Fruit fly (Drosophila melanogaster) whole organism, prepupa: ENCODE results near the gene Nmd3.

Experiments
- CG10631 ChIP-seq: fragments of 200-800 bp; sonication (Bioruptor generic); optimal IDR thresholded peaks from 2 replicates; lab custom pipeline; 2016; ENCODE audit warnings: missing biosample characterization, missing genetic modification characterization
- CG10669 ChIP-seq: fragments of 200-800 bp; sonication (Bioruptor generic); optimal IDR thresholded peaks from 3 replicates; lab custom pipeline; 2018; ENCODE audit warnings: missing biosample characterization, mild to moderate bottlenecking, missing genetic modification characterization, moderate library complexity
- CG11294 ChIP-seq: fragments of 200-800 bp; sonication (Bioruptor generic); IDR thresholded peaks from 2 replicates; pipeline ENCODE4 v1.3.6; 2022; ENCODE audit warnings: missing biosample characterization, missing genetic modification characterization
- CG11762 ChIP-seq: fragments of 200-800 bp; sonication (Bioruptor generic); optimal IDR thresholded peaks from 3 replicates; lab custom pipeline; 2016; ENCODE audit warnings: missing biosample characterization, missing genetic modification characterization; ENCODE audit not compliant: insufficient read depth
- CG11902 ChIP-seq: fragments of 200-800 bp; sonication (Bioruptor generic); optimal IDR thresholded peaks from 3 replicates; lab custom pipeline; 2016; ENCODE audit warnings: missing biosample characterization, missing genetic modification characterization
- CG15336 ChIP-seq: fragments of 200-800 bp; sonication (Bioruptor generic); IDR thresholded peaks from 2 replicates; pipeline ENCODE4 v1.3.6; 2022; ENCODE audit warnings: missing biosample characterization, missing genetic modification characterization
- CG1621 ChIP-seq: fragments of 200-800 bp; sonication (Bioruptor generic); optimal IDR thresholded peaks from 3 replicates; lab custom pipeline; 2018; ENCODE audit warnings: missing biosample characterization, mild to moderate bottlenecking, missing genetic modification characterization
- CG3032 ChIP-seq: fragments of 200-800 bp; optimal IDR thresholded peaks from 2 replicates; lab custom pipeline; 2019; ENCODE audit warnings: missing biosample characterization, mild to moderate bottlenecking, missing genetic modification characterization, moderate library complexity
- CG31627 ChIP-seq: fragments of 200-800 bp; sonication (Bioruptor generic); optimal IDR thresholded peaks from 3 replicates; lab custom pipeline; 2016; ENCODE audit warnings: missing biosample characterization, missing genetic modification characterization
- CG32006 ChIP-seq: fragments of 200-800 bp; sonication (Bioruptor generic); optimal IDR thresholded peaks from 3 replicates; lab custom pipeline; 2017; ENCODE audit warnings: missing biosample characterization, mild to moderate bottlenecking, missing genetic modification characterization
- CG34406 ChIP-seq: fragments of 200-800 bp; sonication (Bioruptor generic); optimal IDR thresholded peaks from 3 replicates; lab custom pipeline; 2016; ENCODE audit warnings: missing biosample characterization, missing genetic modification characterization
- CG3919 ChIP-seq: fragments of 200-800 bp; sonication (Bioruptor generic); optimal IDR thresholded peaks from 3 replicates; lab custom pipeline; 2016; ENCODE audit warnings: missing biosample characterization, missing genetic modification characterization
- CG6163 ChIP-seq: fragments of 200-800 bp; sonication (Bioruptor generic); IDR thresholded peaks from 3 replicates; pipeline ENCODE4 v1.3.6; 2022; ENCODE audit warnings: missing biosample characterization, missing genetic modification characterization
- CG6276 ChIP-seq: fragments of 200-800 bp; sonication (Bioruptor generic); optimal IDR thresholded peaks from 2 replicates; lab custom pipeline; 2017; ENCODE audit warnings: missing biosample characterization, mild to moderate bottlenecking, missing genetic modification characterization
- CG6792 ChIP-seq: fragments of 200-800 bp; sonication (Bioruptor generic); optimal IDR thresholded peaks from 3 replicates; lab custom pipeline; 2016; ENCODE audit warnings: missing biosample characterization, missing genetic modification characterization
- CG6854 ChIP-seq: fragments of 200-800 bp; sonication (Bioruptor generic); optimal IDR thresholded peaks from 2 replicates; lab custom pipeline; 2017; ENCODE audit warnings: missing biosample characterization, mild to moderate bottlenecking, missing genetic modification characterization
- CG7368 ChIP-seq: fragments of 200-800 bp; sonication (Bioruptor generic); optimal IDR thresholded peaks from 3 replicates; lab custom pipeline; 2016; ENCODE audit warnings: missing biosample characterization, missing genetic modification characterization
- CG8119 ChIP-seq: fragments of 200-800 bp; sonication (Bioruptor generic); IDR thresholded peaks from 3 replicates; pipeline ENCODE4 v1.3.6; 2022; ENCODE audit warnings: missing biosample characterization, missing genetic modification characterization
- Eip93F ChIP-seq: fragments of 200-800 bp; sonication (Bioruptor generic); optimal IDR thresholded peaks from 2 replicates; lab custom pipeline; 2016; ENCODE audit warnings: missing biosample characterization, mild to moderate bottlenecking, missing genetic modification characterization
- Ets21C ChIP-seq: fragments of 200-800 bp; sonication (Bioruptor generic); optimal IDR thresholded peaks from 3 replicates; lab custom pipeline; 2016; ENCODE audit warnings: missing biosample characterization, missing genetic modification characterization
- Ets96B ChIP-seq: fragments of 200-800 bp; optimal IDR thresholded peaks from 2 replicates; lab custom pipeline; 2019; ENCODE audit warnings: missing biosample characterization, mild to moderate bottlenecking, missing genetic modification characterization, moderate library complexity
- Hr39 ChIP-seq: fragments of 200-800 bp; sonication (Bioruptor generic); optimal IDR thresholded peaks from 2 replicates; lab custom pipeline; 2016; ENCODE audit warnings: missing biosample characterization, missing genetic modification characterization
- Hr4 ChIP-seq: fragments of 200-800 bp; sonication (Bioruptor generic); optimal IDR thresholded peaks from 3 replicates; lab custom pipeline; 2016; ENCODE audit warnings: missing biosample characterization, missing genetic modification characterization
- Met ChIP-seq: fragments of 200-800 bp; sonication (Bioruptor generic); optimal IDR thresholded peaks from 3 replicates; lab custom pipeline; 2016; ENCODE audit warnings: missing biosample characterization, missing genetic modification characterization
- OdsH ChIP-seq: fragments of 200-800 bp; sonication (Bioruptor generic); optimal IDR thresholded peaks from 3 replicates; lab custom pipeline; 2016; ENCODE audit warnings: missing biosample characterization, missing genetic modification characterization
- Sox14 ChIP-seq: fragments of 200-800 bp; sonication (Bioruptor generic); optimal IDR thresholded peaks from 3 replicates; lab custom pipeline; 2016; ENCODE audit warnings: missing biosample characterization, missing genetic modification characterization
- Sox15 ChIP-seq: fragments of 200-800 bp; sonication (Bioruptor generic); optimal IDR thresholded peaks from 3 replicates; lab custom pipeline; 2016; ENCODE audit warnings: missing biosample characterization, missing genetic modification characterization
- cyc ChIP-seq: fragments of 200-800 bp; sonication (Bioruptor generic); optimal IDR thresholded peaks from 3 replicates; lab custom pipeline; 2016; ENCODE audit warnings: missing biosample characterization, missing genetic modification characterization
- dac ChIP-seq: fragments of 200-800 bp; sonication (Bioruptor generic); optimal IDR thresholded peaks from 2 replicates; lab custom pipeline; 2017; ENCODE audit warnings: missing biosample characterization, mild to moderate bottlenecking, missing genetic modification characterization
- dsx ChIP-seq: fragments of 200-800 bp; optimal IDR thresholded peaks from 3 replicates; lab custom pipeline; 2019; ENCODE audit warnings: missing biosample characterization, mild to moderate bottlenecking, missing genetic modification characterization, moderate library complexity; ENCODE audit not compliant: poor library complexity, severe bottlenecking
- eg ChIP-seq: fragments of 200-800 bp; sonication (Bioruptor generic); IDR thresholded peaks from 3 replicates; pipeline ENCODE4 v1.3.6; 2022; ENCODE audit warnings: missing biosample characterization, missing genetic modification characterization
- fd59A ChIP-seq: fragments of 200-800 bp; sonication (Bioruptor generic); optimal IDR thresholded peaks from 2 replicates; lab custom pipeline; 2017; ENCODE audit warnings: missing biosample characterization, mild to moderate bottlenecking, missing genetic modification characterization, missing genetic modification reagents
- fd85E ChIP-seq: fragments of 200-800 bp; sonication (Bioruptor generic); optimal IDR thresholded peaks from 3 replicates; lab custom pipeline; 2016; ENCODE audit warnings: missing biosample characterization, missing genetic modification characterization
- fkh ChIP-seq: fragments of 200-800 bp; sonication (Bioruptor generic); optimal IDR thresholded peaks from 3 replicates; lab custom pipeline; 2017; ENCODE audit warnings: missing biosample characterization, mild to moderate bottlenecking, missing genetic modification characterization, moderate library complexity
- lz ChIP-seq: fragments of 200-800 bp; sonication (Bioruptor generic); optimal IDR thresholded peaks from 3 replicates; lab custom pipeline; 2016; ENCODE audit warnings: missing biosample characterization, missing genetic modification characterization
- net ChIP-seq: fragments of 200-800 bp; sonication (Bioruptor generic); optimal IDR thresholded peaks from 3 replicates; lab custom pipeline; 2016; ENCODE audit warnings: missing biosample characterization, missing genetic modification characterization
- pdm3 ChIP-seq: fragments of 200-800 bp; sonication (Bioruptor generic); optimal IDR thresholded peaks from 3 replicates; lab custom pipeline; 2016; ENCODE audit warnings: missing biosample characterization, missing genetic modification characterization
- salr ChIP-seq, 2 experiments: fragments of 200-800 bp; sonication (Bioruptor generic); optimal IDR thresholded peaks; 3 replicates each; lab custom pipeline; 2016 to 2018; ENCODE audit warnings: missing biosample characterization in 2 of 2, missing genetic modification characterization in 2 of 2, mild to moderate bottlenecking in 1 of 2
- spab ChIP-seq: fragments of 200-800 bp; sonication (Bioruptor generic); optimal IDR thresholded peaks from 2 replicates; lab custom pipeline; 2017; ENCODE audit warnings: missing biosample characterization, mild to moderate bottlenecking, missing genetic modification characterization, missing genetic modification reagents
- ss ChIP-seq, 2 experiments: fragments of 200-800 bp; sonication (Bioruptor generic); optimal IDR thresholded peaks; 2 replicates in 1 of 2; 3 replicates in 1 of 2; lab custom pipeline; 2017 to 2018; ENCODE audit warnings: mild to moderate bottlenecking in 2 of 2, missing biosample characterization in 2 of 2, missing genetic modification characterization in 2 of 2, moderate library complexity in 1 of 2
- topi ChIP-seq: fragments of 200-800 bp; sonication (Bioruptor generic); optimal IDR thresholded peaks from 3 replicates; lab custom pipeline; 2016; ENCODE audit warnings: missing biosample characterization, missing genetic modification characterization
- vri ChIP-seq: fragments of 200-800 bp; sonication (Bioruptor generic); optimal IDR thresholded peaks from 3 replicates; lab custom pipeline; 2016; ENCODE audit warnings: missing biosample characterization, mild to moderate bottlenecking, missing genetic modification characterization

Nmd3 gene

DNA sequence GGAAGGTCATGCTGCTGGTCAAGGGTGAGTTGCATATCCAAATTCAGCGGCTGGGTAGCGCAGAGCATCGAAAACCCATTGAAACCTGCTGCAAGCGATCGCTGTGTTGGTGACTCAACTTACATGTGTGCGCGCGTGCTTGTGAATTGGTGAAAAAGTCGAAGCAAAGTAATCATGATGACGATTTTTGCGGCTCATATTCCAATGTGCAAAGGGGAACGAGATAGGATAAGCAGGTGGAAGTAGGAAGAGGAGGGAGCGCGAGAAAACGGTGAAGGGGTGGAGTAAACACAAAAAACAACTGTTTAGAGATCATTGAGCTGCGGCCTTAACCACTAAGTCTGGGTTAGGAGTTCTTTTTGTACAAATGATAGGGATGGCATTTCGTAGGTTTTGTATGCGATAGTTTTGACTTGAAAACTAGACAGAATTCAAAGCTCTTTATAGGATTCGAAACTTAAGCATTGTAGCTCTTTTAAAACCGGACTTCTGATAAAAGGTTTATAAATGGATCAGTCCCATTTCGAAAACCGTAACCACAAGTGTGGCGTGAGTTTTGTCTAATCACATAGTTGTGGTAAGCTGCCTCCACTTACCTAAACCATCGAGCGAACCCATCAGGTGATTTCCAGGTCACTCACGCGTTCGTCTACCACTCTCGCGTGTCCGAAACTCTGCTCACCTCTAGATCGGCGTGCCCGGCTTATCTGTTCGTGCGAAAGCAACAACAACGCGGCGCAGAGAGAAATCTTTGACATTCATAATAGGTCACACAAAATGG lies 38.6 kb downstream of the Nmd3 start (continued):
- peak; percentile 12 for TF ChIP-seq CG10669 (GFP tag; lab: Kevin White, UChicago)
- TF ChIP-seq CG6163 (GFP tag; lab: Robert Waterston, UW) = no peak
- peak; percentile 6 for TF ChIP-seq CG34406
- peak; percentile 40 for TF ChIP-seq vri (GFP tag; lab: Kevin White, UChicago)
- peak; percentile 10 for TF ChIP-seq CG6276
- TF ChIP-seq CG11762 (GFP tag; lab: Kevin White, UChicago) = peak; percentile 39
- TF ChIP-seq CG8119 (GFP tag; lab: Robert Waterston, UW) = peak; percentile 60
- TF ChIP-seq Hr4 = peak; percentile 52
- peak; percentile 37 to 61 for TF ChIP-seq ss (GFP tag; optimal IDR thresholded peaks at IDR 0.05; lab: Kevin White, UChicago)
- peak; percentile 64 for TF ChIP-seq Met (GFP tag; lab: Kevin White, UChicago)
- peak; percentile 62 for TF ChIP-seq pdm3
- TF ChIP-seq CG1621 (tag; lab: Kevin White, UChicago) = peak; percentile 2
- peak; percentile 51 for TF ChIP-seq CG3919 (GFP tag; lab: Kevin White, UChicago)
- TF ChIP-seq CG6854 (GFP tag; lab: Kevin White, UChicago) = no peak
- TF ChIP-seq CG32006 (GFP tag; lab: Kevin White, UChicago) = peak; percentile 67
- TF ChIP-seq dsx (GFP tag; lab: Kevin White, UChicago) = peak; percentile 13
- TF ChIP-seq CG6792 = peak; percentile 52
- TF ChIP-seq Sox15 (GFP tag; lab: Kevin White, UChicago) = peak; percentile 41
- peak in 1 of 2 experiments; percentile 47 for TF ChIP-seq salr (GFP tag; optimal IDR thresholded peaks at IDR 0.05; lab: Kevin White, UChicago)
- peak; percentile 45 for TF ChIP-seq fd59A
- TF ChIP-seq OdsH (GFP tag; lab: Kevin White, UChicago) = peak; percentile 59
- peak; percentile 67 for TF ChIP-seq topi (GFP tag; lab: Kevin White, UChicago)
- peak; percentile 78 for TF ChIP-seq Hr39
- peak; percentile 4 for TF ChIP-seq spab (GFP tag; lab: Kevin White, UChicago)
- peak; percentile 62 for TF ChIP-seq CG15336
- peak; percentile 57 for TF ChIP-seq net (GFP tag; lab: Kevin White, UChicago)
- TF ChIP-seq CG7368 (GFP tag; lab: Kevin White, UChicago) = peak; percentile 45
- peak; percentile 47 for TF ChIP-seq CG10631
- TF ChIP-seq Eip93F (GFP tag; lab: Kevin White, UChicago) = no peak
- TF ChIP-seq cyc (GFP tag; lab: Kevin White, UChicago) = peak; percentile 65
- peak; percentile 30 for TF ChIP-seq Ets96B
- no peak for TF ChIP-seq fd85E (GFP tag; lab: Kevin White, UChicago)
- peak; percentile 65 for TF ChIP-seq CG31627 (GFP tag; lab: Kevin White, UChicago)
- TF ChIP-seq Ets21C (GFP tag; lab: Kevin White, UChicago) = peak; percentile 65
- peak; percentile 5 for TF ChIP-seq fkh
- peak; percentile 52 for TF ChIP-seq CG3032
- TF ChIP-seq lz (GFP tag; lab: Kevin White, UChicago) = peak; percentile 73
- no peak for TF ChIP-seq CG11294 (GFP tag; lab: Robert Waterston, UW)
- peak; percentile 48 for TF ChIP-seq dac

DNA sequence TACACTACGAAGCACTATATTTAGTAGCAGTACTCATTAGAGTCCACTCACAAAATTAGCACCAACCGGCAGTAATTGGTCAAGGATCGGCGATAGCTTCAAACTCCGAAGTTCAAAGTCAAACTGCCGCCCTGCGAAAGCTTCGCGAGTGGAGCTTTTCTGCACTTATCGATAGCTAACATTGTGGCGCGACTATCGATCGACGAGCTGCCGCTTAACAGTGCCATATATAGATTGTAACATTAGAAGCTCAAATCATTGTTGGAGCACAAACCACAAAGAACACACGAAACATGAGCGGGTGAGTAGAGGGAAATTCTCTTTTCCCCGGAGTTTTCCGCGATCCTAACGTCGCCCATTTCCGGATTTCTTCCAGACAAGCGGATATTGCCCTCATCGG lies 39.4 kb downstream of the Nmd3 start, which contains the start of gene Pgd:
TSS of gene Pgd (plus strand) at position 23 of the 400 bp plus-strand sequence.
- no peak for TF ChIP-seq spab (GFP tag; lab: Kevin White, UChicago)
- TF ChIP-seq pdm3 = no peak
- TF ChIP-seq CG15336 = peak; percentile 34; the same call in 1 of the 2 replicates
- no peak for TF ChIP-seq net (GFP tag; lab: Kevin White, UChicago)
- TF ChIP-seq dsx (GFP tag; lab: Kevin White, UChicago) = peak; percentile 59
- peak; percentile 1 for TF ChIP-seq Sox14 (GFP tag; lab: Kevin White, UChicago)
- TF ChIP-seq CG11902 (GFP tag; lab: Kevin White, UChicago) = no peak
- no peak for TF ChIP-seq Hr39
- peak; percentile 36; the same call in 2 of the 3 replicates for TF ChIP-seq eg (GFP tag; lab: Robert Waterston, UW)
- peak in 1 of 2 experiments; percentile 28 for TF ChIP-seq ss (GFP tag; optimal IDR thresholded peaks at IDR 0.05; lab: Kevin White, UChicago)
- no peak for TF ChIP-seq Ets96B
- TF ChIP-seq CG8119 (GFP tag; lab: Robert Waterston, UW) = 0 out of 3 replicates have a peak, but pooled peaks have one; percentile 13
- TF ChIP-seq CG1621 (tag; lab: Kevin White, UChicago) = peak; percentile 44
- TF ChIP-seq Sox15 (GFP tag; lab: Kevin White, UChicago) = no peak
- no peak for TF ChIP-seq CG3032
- no peak for TF ChIP-seq CG6854 (GFP tag; lab: Kevin White, UChicago)
